Worm (Caenorhabditis elegans): Measurements from ENCODE around the gene cah-1.

The cah-1 gene

DNA sequence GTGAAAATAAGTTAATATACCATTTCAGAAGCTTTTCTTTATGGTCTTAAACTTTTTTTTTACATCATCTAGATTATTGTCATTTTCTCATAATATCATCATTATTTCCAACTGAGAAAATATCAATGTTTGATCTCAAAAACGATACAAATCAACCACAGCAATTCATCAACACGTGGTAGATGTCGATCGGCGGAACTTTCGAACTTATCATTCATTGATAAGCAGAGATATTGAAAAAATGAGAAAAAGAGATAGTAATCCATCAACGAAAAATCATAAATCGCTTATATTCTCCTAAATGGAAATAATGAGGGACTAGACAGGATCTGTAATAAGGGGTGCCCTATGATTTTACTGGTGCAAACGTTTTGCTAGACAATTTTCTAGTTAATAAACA, 11.3 kb upstream of the cah-1 start:
- TF ChIP-seq pha-4 (tag; optimal IDR thresholded peaks at IDR 0.05) (no peak), tbx-8 (GFP tag; optimal IDR thresholded peaks at IDR 0.05) (no peak), nhr-2 (tag; optimal IDR thresholded peaks at IDR 0.05) (no peak), ceh-39 (tag; optimal IDR thresholded peaks at IDR 0.05) (no peak), sptf-1 (tag; optimal IDR thresholded peaks at IDR 0.05) (no peak), lin-32 (GFP tag; optimal IDR thresholded peaks at IDR 0.05) (no peak), hlh-1 (tag; optimal IDR thresholded peaks at IDR 0.05) (no peak), ceh-43 (GFP tag; optimal IDR thresholded peaks at IDR 0.05) (no peak), elt-3 (tag; optimal IDR thresholded peaks at IDR 0.05) (no peak), nhr-76 (tag; optimal IDR thresholded peaks at IDR 0.05) (no peak), ham-2 (GFP tag; optimal IDR thresholded peaks at IDR 0.05) (no peak), ztf-11 (tag; optimal IDR thresholded peaks at IDR 0.05) (no peak), elt-1 (tag; optimal IDR thresholded peaks at IDR 0.05; ENCODE audit: borderline replicate concordance, insufficient read depth) (no peak), unc-39 (tag; optimal IDR thresholded peaks at IDR 0.05) (no peak), flh-1 (GFP tag; optimal IDR thresholded peaks at IDR 0.05) (no peak), sem-2 (GFP tag; optimal IDR thresholded peaks at IDR 0.05) (no peak), mep-1 (tag; optimal IDR thresholded peaks at IDR 0.05) (no peak), mls-2 (tag; optimal IDR thresholded peaks at IDR 0.05) (no peak), lin-13 (tag; optimal IDR thresholded peaks at IDR 0.05) (no peak), zip-8 (tag; optimal IDR thresholded peaks at IDR 0.05) (no peak)

DNA sequence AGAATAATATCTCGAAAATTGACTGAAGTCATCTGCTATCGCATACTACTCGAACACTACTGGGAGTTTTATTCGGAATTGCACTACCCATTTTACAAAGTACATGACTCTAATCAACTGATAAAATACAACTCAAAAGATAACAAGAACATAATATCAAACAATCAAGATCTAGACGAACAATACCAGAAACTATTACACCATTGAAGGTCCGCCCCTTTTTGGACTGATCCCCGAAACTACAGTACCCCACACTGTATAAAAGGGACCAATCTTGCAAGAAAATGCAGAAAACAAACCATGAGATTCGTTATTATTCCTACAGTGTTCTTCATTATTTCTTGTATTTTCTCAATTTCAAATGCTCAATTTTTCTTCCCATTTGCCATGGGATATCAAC, 9.1 kb upstream of the cah-1 start, which contains the start of gene F54D8.10:
Gene F54D8.10 (plus strand): TSS at position 301 of the 400 bp plus-strand sequence.
- TF ChIP-seq lsy-2 (tag; optimal IDR thresholded peaks at IDR 0.05) (no peak), sem-2 (GFP tag; optimal IDR thresholded peaks at IDR 0.05) (no peak), hlh-1 (tag; optimal IDR thresholded peaks at IDR 0.05) (no peak), zip-8 (tag; optimal IDR thresholded peaks at IDR 0.05) (no peak), sptf-1 (tag; optimal IDR thresholded peaks at IDR 0.05) (no peak), snpc-4 (tag; optimal IDR thresholded peaks at IDR 0.05) (no peak), elt-3 (tag; optimal IDR thresholded peaks at IDR 0.05) (no peak), nhr-28 (tag; optimal IDR thresholded peaks at IDR 0.05) (no peak), M03D4.4 (tag; optimal IDR thresholded peaks at IDR 0.05) (no peak), cnd-1 (tag; optimal IDR thresholded peaks at IDR 0.05) (no peak), nhr-12 (tag; optimal IDR thresholded peaks at IDR 0.05) (no peak), flh-1 (GFP tag; optimal IDR thresholded peaks at IDR 0.05) (no peak), nhr-237 (tag; optimal IDR thresholded peaks at IDR 0.05) (no peak), bed-3 (GFP tag; optimal IDR thresholded peaks at IDR 0.05) (no peak), nhr-2 (tag; optimal IDR thresholded peaks at IDR 0.05) (no peak)

DNA sequence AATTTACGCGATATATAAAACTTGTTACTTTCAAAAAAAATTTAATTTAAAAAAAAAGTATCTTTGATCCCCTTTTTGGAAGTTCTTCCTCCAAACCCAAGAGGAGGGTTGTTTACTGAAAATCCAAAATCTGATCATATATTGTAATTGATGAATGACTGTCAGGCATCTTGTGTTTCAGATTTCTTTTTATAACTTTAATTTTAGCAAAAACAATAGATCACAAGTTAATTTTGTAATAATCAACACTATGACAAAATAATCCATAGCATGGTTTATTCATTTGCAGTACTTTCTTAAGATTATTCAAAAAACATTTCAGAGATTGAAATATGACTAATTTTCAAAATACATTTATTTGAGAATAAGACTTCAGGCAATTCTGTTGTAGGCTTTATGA, 6.9 kb upstream of the cah-1 start:
- TF ChIP-seq nhr-237 (tag; optimal IDR thresholded peaks at IDR 0.05) (no peak), lsy-2 (tag; optimal IDR thresholded peaks at IDR 0.05) (no peak), pha-4 (tag; optimal IDR thresholded peaks at IDR 0.05) (no peak), lin-32 (GFP tag; optimal IDR thresholded peaks at IDR 0.05) (no peak), ham-2 (GFP tag; optimal IDR thresholded peaks at IDR 0.05) (no peak), unc-120 (tag; optimal IDR thresholded peaks at IDR 0.05; ENCODE audit: poor library complexity, severe bottlenecking) (no peak), snpc-4 (tag; optimal IDR thresholded peaks at IDR 0.05) (no peak), ces-1 (GFP tag; optimal IDR thresholded peaks at IDR 0.05) (no peak), ceh-43 (GFP tag; optimal IDR thresholded peaks at IDR 0.05) (no peak), mep-1 (tag; optimal IDR thresholded peaks at IDR 0.05) (no peak)

DNA sequence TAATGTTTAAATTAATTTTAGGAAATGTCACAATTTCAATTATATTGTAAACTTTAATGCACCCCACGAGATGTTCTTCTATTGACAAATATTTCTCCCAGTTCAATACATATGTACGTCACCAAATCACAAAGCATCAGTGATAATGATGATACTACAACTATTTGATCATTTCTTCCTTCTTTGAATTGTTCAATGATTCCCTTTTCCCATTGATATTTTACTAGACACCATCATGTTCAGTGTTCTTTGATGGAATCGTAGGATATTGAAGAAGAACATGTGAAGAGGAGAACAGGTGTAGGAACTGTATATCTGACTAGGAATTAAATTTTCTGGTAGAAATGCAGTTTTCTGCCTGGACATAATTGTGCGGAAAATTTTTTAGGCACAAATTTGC, 4.1 kb upstream of the cah-1 start:
- TF ChIP-seq mls-2 (tag; optimal IDR thresholded peaks at IDR 0.05), result no peak
- TF ChIP-seq ceh-39 (tag; optimal IDR thresholded peaks at IDR 0.05), result no peak
- no peak for TF ChIP-seq tbx-8 (GFP tag; optimal IDR thresholded peaks at IDR 0.05)
- TF ChIP-seq blmp-1 (tag; optimal IDR thresholded peaks at IDR 0.05), result no peak
- no peak for TF ChIP-seq hlh-1 (tag; optimal IDR thresholded peaks at IDR 0.05)
- no peak for TF ChIP-seq nhr-12 (tag; optimal IDR thresholded peaks at IDR 0.05)
- TF ChIP-seq elt-1 (tag; optimal IDR thresholded peaks at IDR 0.05; ENCODE audit: borderline replicate concordance, insufficient read depth), result no peak

DNA sequence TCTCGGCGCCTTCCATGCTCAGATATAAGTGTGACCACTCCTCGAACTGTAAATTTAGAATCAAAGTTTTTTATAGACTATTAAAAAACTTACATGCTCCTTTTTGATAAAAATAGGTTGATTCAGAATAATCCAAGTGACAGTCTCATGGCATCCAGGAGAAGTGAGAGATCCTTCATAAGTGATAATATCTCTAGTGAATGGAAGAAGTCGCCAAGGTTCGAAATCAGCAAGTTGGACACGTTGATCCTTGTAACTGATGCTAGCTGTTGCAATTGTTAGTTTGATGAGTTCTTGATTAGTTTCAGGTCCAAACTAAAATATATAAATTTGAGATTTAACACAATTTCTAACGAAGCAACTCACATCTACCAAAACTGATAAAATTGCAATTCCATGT, 2.1 kb downstream of the cah-1 start:
- TF ChIP-seq lin-13 (tag; optimal IDR thresholded peaks at IDR 0.05) (no peak), ceh-39 (tag; optimal IDR thresholded peaks at IDR 0.05) (no peak), lsy-2 (tag; optimal IDR thresholded peaks at IDR 0.05) (no peak), ces-1 (GFP tag; optimal IDR thresholded peaks at IDR 0.05) (no peak), nhr-76 (tag; optimal IDR thresholded peaks at IDR 0.05) (no peak), unc-62 (GFP tag; optimal IDR thresholded peaks at IDR 0.05) (no peak), cnd-1 (tag; optimal IDR thresholded peaks at IDR 0.05) (no peak), ceh-83 (GFP tag; optimal IDR thresholded peaks at IDR 0.05) (no peak), nhr-12 (tag; optimal IDR thresholded peaks at IDR 0.05) (no peak)
